Fruit fly (Drosophila melanogaster) whole organism, embryonic: ENCODE results near the gene CG14154.

Source experiments
- CG10267 ChIP-seq: fragments of 200-800 bp; sonication (Bioruptor generic); optimal IDR thresholded peaks from 2 replicates; lab custom pipeline; 2018; ENCODE audit warnings: missing biosample characterization, mild to moderate bottlenecking, missing genetic modification characterization, moderate library complexity
- CG10366 ChIP-seq: fragments of 200-800 bp; sonication (Bioruptor generic); IDR thresholded peaks from 2 replicates; pipeline ENCODE4 v1.3.6; 2022; ENCODE audit warnings: missing biosample characterization, missing genetic modification characterization
- CG11247 ChIP-seq: fragments of 200-800 bp; sonication (Bioruptor generic); IDR thresholded peaks from 2 replicates; pipeline ENCODE4 v1.3.6; 2022; ENCODE audit warnings: missing biosample characterization, missing genetic modification characterization
- CG13775 ChIP-seq: fragments of 200-800 bp; sonication (Bioruptor generic); optimal IDR thresholded peaks from 3 replicates; lab custom pipeline; 2017; ENCODE audit warnings: missing biosample characterization, mild to moderate bottlenecking, missing genetic modification characterization
- CG17568 ChIP-seq: fragments of 200-800 bp; sonication (Bioruptor generic); optimal IDR thresholded peaks from 2 replicates; lab custom pipeline; 2018; ENCODE audit warnings: missing biosample characterization, mild to moderate bottlenecking, missing genetic modification characterization, moderate library complexity
- CG17912 ChIP-seq: fragments of 200-800 bp; sonication (Bioruptor generic); optimal IDR thresholded peaks from 2 replicates; lab custom pipeline; 2018; ENCODE audit warnings: missing biosample characterization, mild to moderate bottlenecking, missing genetic modification characterization
- CG18476 ChIP-seq: fragments of 200-800 bp; sonication (Bioruptor generic); optimal IDR thresholded peaks from 2 replicates; lab custom pipeline; 2016; ENCODE audit warnings: missing biosample characterization, mild to moderate bottlenecking, missing genetic modification characterization
- CG18599 ChIP-seq: fragments of 200-800 bp; sonication (Bioruptor generic); optimal IDR thresholded peaks from 3 replicates; lab custom pipeline; 2017; ENCODE audit warnings: missing biosample characterization, missing genetic modification characterization, mild to moderate bottlenecking, moderate library complexity, missing genetic modification reagents
- CG18619 ChIP-seq: fragments of 200-800 bp; sonication (Bioruptor generic); optimal IDR thresholded peaks from 3 replicates; lab custom pipeline; 2017; ENCODE audit warnings: missing biosample characterization, mild to moderate bottlenecking, missing genetic modification characterization
- CG3726 ChIP-seq: fragments of 200-800 bp; sonication (Bioruptor generic); IDR thresholded peaks from 3 replicates; pipeline ENCODE4, ENCODE4 v1.3.6; 2022; ENCODE audit warnings: missing biosample characterization, missing genetic modification characterization
- CG4282 ChIP-seq: fragments of 200-800 bp; sonication (Bioruptor generic); optimal IDR thresholded peaks from 2 replicates; lab custom pipeline; 2016; ENCODE audit warnings: missing biosample characterization, missing genetic modification characterization
- CG4360 ChIP-seq: fragments of 200-800 bp; sonication (Bioruptor generic); IDR thresholded peaks from 2 replicates; pipeline ENCODE4 v1.3.6; 2022; ENCODE audit warnings: missing biosample characterization, missing genetic modification characterization
- CG6175 ChIP-seq: fragments of 200-800 bp; sonication (Bioruptor generic); IDR thresholded peaks from 3 replicates; pipeline ENCODE4 v1.3.6; 2022; ENCODE audit warnings: missing biosample characterization, missing genetic modification characterization
- CG7928 ChIP-seq: fragments of 200-800 bp; sonication (Bioruptor generic); optimal IDR thresholded peaks from 2 replicates; lab custom pipeline; 2017; ENCODE audit warnings: missing biosample characterization, mild to moderate bottlenecking, missing genetic modification characterization
- CG9797 ChIP-seq: fragments of 200-800 bp; sonication (Bioruptor generic); optimal IDR thresholded peaks from 3 replicates; lab custom pipeline; 2018; ENCODE audit warnings: missing biosample characterization, mild to moderate bottlenecking, missing genetic modification characterization
- CG9876 ChIP-seq: fragments of 200-800 bp; sonication (Bioruptor generic); optimal IDR thresholded peaks from 2 replicates; lab custom pipeline; 2016; ENCODE audit warnings: missing biosample characterization, missing genetic modification characterization
- CTCF ChIP-seq: fragments of 200-800 bp; sonication (Bioruptor generic); optimal IDR thresholded peaks from 2 replicates; lab custom pipeline; 2017; ENCODE audit warnings: missing biosample characterization, mild to moderate bottlenecking, missing genetic modification characterization, moderate library complexity
- Camta ChIP-seq: fragments of 200-800 bp; sonication (Bioruptor generic); optimal IDR thresholded peaks from 2 replicates; lab custom pipeline; 2016; ENCODE audit warnings: missing biosample characterization, missing genetic modification characterization
- Chrac-16 ChIP-seq: fragments of 200-800 bp; sonication (Bioruptor generic); optimal IDR thresholded peaks from 3 replicates; lab custom pipeline; 2016; ENCODE audit warnings: missing biosample characterization, missing genetic modification characterization
- Dbx ChIP-seq: fragments of 200-800 bp; sonication (Bioruptor generic); IDR thresholded peaks from 3 replicates; pipeline ENCODE4 v1.3.6; 2022; ENCODE audit warnings: missing biosample characterization, missing genetic modification characterization
- Doc3 ChIP-seq: fragments of 200-800 bp; sonication (Bioruptor generic); IDR thresholded peaks from 3 replicates; pipeline ENCODE4 v1.3.6; 2022; ENCODE audit warnings: missing biosample characterization, missing genetic modification characterization; ENCODE audit not compliant: partially characterized antibody
- E2f1 ChIP-seq: fragments of 200-800 bp; sonication (Bioruptor generic); IDR thresholded peaks from 2 replicates; pipeline ENCODE4 v1.3.6; 2022; ENCODE audit warnings: missing biosample characterization, missing genetic modification characterization
- ERR ChIP-seq: fragments of 200-800 bp; sonication (Bioruptor generic); optimal IDR thresholded peaks from 2 replicates; lab custom pipeline; 2016; ENCODE audit warnings: missing biosample characterization, missing genetic modification characterization
- HLH4C ChIP-seq: fragments of 200-800 bp; sonication (Bioruptor generic); IDR thresholded peaks from 3 replicates; pipeline ENCODE4 v1.3.6; 2022; ENCODE audit warnings: missing biosample characterization, missing genetic modification characterization; ENCODE audit not compliant: partially characterized antibody
- HLHmδ ChIP-seq: fragments of 200-800 bp; sonication (Bioruptor generic); optimal IDR thresholded peaks from 2 replicates; lab custom pipeline; 2018; ENCODE audit warnings: missing biosample characterization, mild to moderate bottlenecking, missing genetic modification characterization, moderate library complexity
- Hr78 ChIP-seq, 2 experiments: fragments of 200-800 bp in 1 of 2; fragments of >200 bp in 1 of 2; sonication (Bioruptor generic) in 1 of 2; optimal IDR thresholded peaks; 2 replicates each; lab custom pipeline; 2017 to 2019; ENCODE audit warnings: missing biosample characterization in 2 of 2, missing genetic modification characterization in 2 of 2, mild to moderate bottlenecking in 1 of 2, moderate library complexity in 1 of 2
- MTF-1 ChIP-seq: fragments of 200-800 bp; sonication (Bioruptor generic); optimal IDR thresholded peaks from 2 replicates; lab custom pipeline; 2018; ENCODE audit warnings: missing biosample characterization, mild to moderate bottlenecking, missing genetic modification characterization, borderline replicate concordance
- NFAT ChIP-seq: fragments of 200-800 bp; sonication (Bioruptor generic); IDR thresholded peaks from 2 replicates; pipeline ENCODE4 v1.3.6; 2022; ENCODE audit warnings: missing biosample characterization, missing genetic modification characterization
- NK7.1 ChIP-seq: fragments of 200-800 bp; sonication (Bioruptor generic); optimal IDR thresholded peaks from 3 replicates; lab custom pipeline; 2016; ENCODE audit warnings: missing biosample characterization, missing genetic modification characterization
- Oaz ChIP-seq: fragments of 200-800 bp; sonication (Bioruptor generic); IDR thresholded peaks from 2 replicates; pipeline ENCODE4 v1.3.6; 2022; ENCODE audit warnings: missing biosample characterization, missing genetic modification characterization
- Pdp1 ChIP-seq, 2 experiments: fragments of 200-800 bp; sonication (Bioruptor generic); optimal IDR thresholded peaks; 3 replicates each; lab custom pipeline; 2016; ENCODE audit warnings: missing biosample characterization in 2 of 2, missing genetic modification characterization in 2 of 2, mild to moderate bottlenecking in 1 of 2, moderate library complexity in 1 of 2
- Xbp1 ChIP-seq: fragments of 200-800 bp; sonication (Bioruptor generic); optimal IDR thresholded peaks from 3 replicates; lab custom pipeline; 2016; ENCODE audit warnings: missing biosample characterization, mild to moderate bottlenecking, missing genetic modification characterization
- Xrp1 ChIP-seq: fragments of 200-800 bp; sonication (Bioruptor generic); IDR thresholded peaks from 2 replicates; pipeline ENCODE4 v1.3.6; 2022; ENCODE audit warnings: missing biosample characterization, missing genetic modification characterization
- ash1 ChIP-seq: fragments of 200-800 bp; sonication (Bioruptor generic); optimal IDR thresholded peaks from 2 replicates; lab custom pipeline; 2018; ENCODE audit warnings: missing biosample characterization, mild to moderate bottlenecking, missing genetic modification characterization
- caup ChIP-seq: fragments of 200-800 bp; sonication (Bioruptor generic); optimal IDR thresholded peaks from 3 replicates; lab custom pipeline; 2017; ENCODE audit warnings: missing biosample characterization, mild to moderate bottlenecking, missing genetic modification characterization, moderate library complexity; ENCODE audit not compliant: severe bottlenecking
- chm ChIP-seq: fragments of 200-800 bp; sonication (Bioruptor generic); IDR thresholded peaks from 2 replicates; pipeline ENCODE4 v1.3.6; 2022; ENCODE audit warnings: missing biosample characterization, missing genetic modification characterization
- esg ChIP-seq: fragments of 200-800 bp; sonication (Bioruptor generic); conservative IDR thresholded peaks from 2 replicates; pipeline ENCODE4 v1.3.6; 2022; ENCODE audit warnings: missing biosample characterization, missing genetic modification characterization
- ewg ChIP-seq: fragments of 200-800 bp; sonication (Bioruptor generic); optimal IDR thresholded peaks from 3 replicates; lab custom pipeline; 2017; ENCODE audit warnings: mild to moderate bottlenecking, missing biosample characterization, missing genetic modification reagents, missing genetic modification characterization
- fd102C ChIP-seq: fragments of 200-800 bp; sonication (Bioruptor generic); optimal IDR thresholded peaks from 2 replicates; lab custom pipeline; 2018; ENCODE audit warnings: missing biosample characterization, mild to moderate bottlenecking, missing genetic modification characterization, moderate library complexity
- gt ChIP-seq: fragments of 200-800 bp; sonication (Bioruptor generic); IDR thresholded peaks from 2 replicates; pipeline ENCODE4 v1.3.6; 2022; ENCODE audit warnings: missing biosample characterization, missing genetic modification characterization
- hb ChIP-seq: fragments of 200-800 bp; sonication (Bioruptor generic); IDR thresholded peaks from 3 replicates; pipeline ENCODE4 v1.3.6; 2022; ENCODE audit warnings: missing biosample characterization, missing genetic modification characterization; ENCODE audit not compliant: partially characterized antibody
- kah ChIP-seq: fragments of 200-800 bp; sonication (Bioruptor generic); optimal IDR thresholded peaks from 2 replicates; lab custom pipeline; 2018; ENCODE audit warnings: missing biosample characterization, mild to moderate bottlenecking, missing genetic modification characterization
- lov ChIP-seq, 2 experiments: fragments of 200-800 bp in 1 of 2; fragments of >200 bp in 1 of 2; sonication (Bioruptor generic) in 1 of 2; IDR thresholded peaks in 1 of 2; optimal IDR thresholded peaks in 1 of 2; 2 replicates in 1 of 2; 3 replicates in 1 of 2; pipeline versions ENCODE4 v1.3.6 to Lab custom; 2017 to 2022; ENCODE audit warnings: missing biosample characterization in 1 of 2, missing genetic modification characterization in 1 of 2
- odd ChIP-seq: fragments of 200-800 bp; sonication (Bioruptor generic); optimal IDR thresholded peaks from 2 replicates; lab custom pipeline; 2017; ENCODE audit warnings: missing biosample characterization, mild to moderate bottlenecking, missing genetic modification characterization
- pb ChIP-seq: fragments of 200-800 bp; sonication (Bioruptor generic); optimal IDR thresholded peaks from 3 replicates; lab custom pipeline; 2016; ENCODE audit warnings: missing biosample characterization, missing genetic modification characterization
- sima ChIP-seq: fragments of 200-800 bp; sonication (Bioruptor generic); optimal IDR thresholded peaks from 2 replicates; lab custom pipeline; 2016; ENCODE audit warnings: missing biosample characterization, missing genetic modification characterization
- sisA ChIP-seq: fragments of 200-800 bp; sonication (Bioruptor generic); IDR thresholded peaks from 2 replicates; pipeline ENCODE4 v1.3.6; 2022; ENCODE audit warnings: missing biosample characterization, missing genetic modification characterization
- sr ChIP-seq: fragments of 200-800 bp; sonication (Bioruptor generic); IDR thresholded peaks from 3 replicates; pipeline ENCODE4 v1.3.6; 2022; ENCODE audit warnings: missing biosample characterization, missing genetic modification characterization
- stc ChIP-seq: fragments of 200-800 bp; sonication (Bioruptor generic); IDR thresholded peaks from 2 replicates; pipeline ENCODE4 v1.3.6; 2022; ENCODE audit warnings: missing biosample characterization, missing genetic modification characterization

Gene CG14154

dm6 chr3L:10664511-10665062 lies 22.9 kb downstream of the CG14154 start, which contains the start of gene simj (continued):
- TF ChIP-seq odd (peak; percentile 42), CG13775 (GFP tag; lab: Kevin White, UChicago) (no peak), lov (optimal IDR thresholded peaks at IDR 0.05; lab: Kevin White, UChicago) (no peak), lov (GFP tag; IDR thresholded peaks at IDR 0.05; lab: Robert Waterston, UW) (no peak), sima (GFP tag; lab: Kevin White, UChicago) (peak; percentile 8), ewg (GFP tag; lab: Kevin White, UChicago) (peak; percentile 67), CG17568 (no peak), HLHmδ (GFP tag; lab: Kevin White, UChicago) (peak; percentile 75), CG11247 (GFP tag; lab: Robert Waterston, UW) (0 out of 2 replicates have a peak, but pooled peaks have one; percentile 13), CG6175 (GFP tag; lab: Robert Waterston, UW) (no peak; the same call in 2 of the 3 replicates), esg (GFP tag; lab: Robert Waterston, UW) (no peak), CG10267 (peak; percentile 78), Xrp1 (GFP tag; lab: Robert Waterston, UW) (peak; percentile 39; the same call in 1 of the 2 replicates), NFAT (peak; percentile 68; the same call in 1 of the 2 replicates), Pdp1 (GFP tag; optimal IDR thresholded peaks at IDR 0.05; lab: Kevin White, UChicago) (peak; percentile 38 to 55), CG10366 (GFP tag; lab: Robert Waterston, UW) (no peak), CG9797 (GFP tag; lab: Kevin White, UChicago) (peak; percentile 94), Oaz (GFP tag; lab: Robert Waterston, UW) (no peak), kah (peak; percentile 67), pb (GFP tag; lab: Kevin White, UChicago) (peak; percentile 10), stc (no peak; the same call in 1 of the 2 replicates), CG17912 (peak; percentile 16), hb (GFP tag; lab: Robert Waterston, UW) (peak; percentile 59), caup (peak; percentile 65), CG9876 (peak; percentile 46), sisA (GFP tag; lab: Robert Waterston, UW) (no peak), CG18476 (GFP tag; lab: Kevin White, UChicago) (no peak), Chrac-16 (GFP tag; lab: Kevin White, UChicago) (peak; percentile 21), fd102C (GFP tag; lab: Kevin White, UChicago) (no peak), CTCF (GFP tag; lab: Kevin White, UChicago) (peak; percentile 71), CG18599 (GFP tag; lab: Kevin White, UChicago) (peak; percentile 61), CG18619 (no peak), CG7928 (GFP tag; lab: Kevin White, UChicago) (no peak), gt (GFP tag; lab: Robert Waterston, UW) (no peak), CG4360 (GFP tag; lab: Robert Waterston, UW) (0 out of 2 replicates have a peak, but pooled peaks have one; percentile 23), ERR (GFP tag; lab: Kevin White, UChicago) (peak; percentile 67), Camta (no peak), E2f1 (GFP tag; lab: Robert Waterston, UW) (0 out of 2 replicates have a peak, but pooled peaks have one; percentile 16), Xbp1 (peak; percentile 49), Hr78 (GFP tag; optimal IDR thresholded peaks at IDR 0.05; lab: Kevin White, UChicago) (no peak), MTF-1 (GFP tag; lab: Kevin White, UChicago) (peak; percentile 58), Dbx (peak; percentile 80; the same call in 1 of the 3 replicates), HLH4C (GFP tag; lab: Robert Waterston, UW) (peak; percentile 72; the same call in 2 of the 3 replicates), Doc3 (GFP tag; lab: Robert Waterston, UW) (peak; percentile 60), sr (GFP tag; lab: Robert Waterston, UW) (peak; percentile 27; the same call in 1 of the 3 replicates), NK7.1 (no peak), chm (peak; percentile 95), CG3726 (GFP tag; lab: Robert Waterston, UW) (no peak), ash1 (GFP tag; lab: Kevin White, UChicago) (peak; percentile 77), CG4282 (GFP tag; lab: Kevin White, UChicago) (peak; percentile 55)
